Fruit fly (Drosophila melanogaster) whole organism, pupa: ENCODE measurements around the gene Gr64a.

Experiments
- CG14655 ChIP-seq: fragments of 200-800 bp; sonication (Bioruptor generic); optimal IDR thresholded peaks from 3 replicates; lab custom pipeline; 2017; ENCODE audit warnings: mild to moderate bottlenecking, missing biosample characterization, missing genetic modification reagents, missing genetic modification characterization
- CG17806 ChIP-seq: fragments of 200-800 bp; sonication (Bioruptor generic); optimal IDR thresholded peaks from 2 replicates; lab custom pipeline; 2018; ENCODE audit warnings: missing biosample characterization, mild to moderate bottlenecking, missing genetic modification characterization, moderate library complexity
- CG8159 ChIP-seq: fragments of 200-800 bp; sonication (Bioruptor generic); optimal IDR thresholded peaks from 3 replicates; lab custom pipeline; 2018; ENCODE audit warnings: missing biosample characterization, mild to moderate bottlenecking, missing genetic modification characterization, moderate library complexity
- Pif1B ChIP-seq: fragments of 200-800 bp; sonication (Bioruptor generic); optimal IDR thresholded peaks from 3 replicates; lab custom pipeline; 2016; ENCODE audit warnings: missing biosample characterization, missing genetic modification characterization

- TF ChIP-seq CG14655 (GFP tag; lab: Kevin White, UChicago) (no peak), CG17806 (tag; lab: Kevin White, UChicago) (no peak), Pif1B (no peak), CG8159 (no peak)
These were observed at the start of gene Gr64a for dm6 chr3L:4026506-4026868.
